Worm (Caenorhabditis elegans) whole organism, young adult: ENCODE data around the gene dhs-26.

Experiments used
- B0261.1 ChIP-seq: sonication (generic microtip); optimal IDR thresholded peaks from 2 replicates; lab custom pipeline; 2016; ENCODE audit warnings: mild to moderate bottlenecking, missing genetic modification characterization, moderate library complexity, missing compliant biosample characterization
- D2030.7 ChIP-seq: fragments of 200-800 bp; sonication (Bioruptor generic); IDR thresholded peaks from 2 replicates; pipeline ENCODE4 v1.3.6; 2022; ENCODE audit warnings: missing genetic modification reagents, missing genetic modification characterization, missing compliant biosample characterization
- F22D6.2 ChIP-seq: sonication (generic microtip); optimal IDR thresholded peaks from 2 replicates; lab custom pipeline; 2016; ENCODE audit warnings: mild to moderate bottlenecking, missing genetic modification characterization, missing compliant biosample characterization
- F39B2.1 ChIP-seq: fragments of 200-800 bp; sonication (Bioruptor generic); IDR thresholded peaks from 2 replicates; pipeline ENCODE4 v1.3.6; 2022; ENCODE audit warnings: missing genetic modification reagents, missing genetic modification characterization, missing compliant biosample characterization
- F49E8.2 ChIP-seq: sonication (generic microtip); optimal IDR thresholded peaks from 3 replicates; lab custom pipeline; 2017; ENCODE audit warnings: missing genetic modification characterization, mild to moderate bottlenecking, missing compliant biosample characterization, antibody characterized with exemption, moderate library complexity; ENCODE audit not compliant: insufficient read depth
- F52B5.7 ChIP-seq: sonication (generic microtip); optimal IDR thresholded peaks from 2 replicates; lab custom pipeline; 2016; ENCODE audit warnings: mild to moderate bottlenecking, missing genetic modification characterization, missing compliant biosample characterization
- F55B11.4 ChIP-seq: sonication (generic microtip); optimal IDR thresholded peaks from 2 replicates; lab custom pipeline; 2016; ENCODE audit warnings: missing compliant biosample characterization, missing genetic modification characterization, borderline replicate concordance; ENCODE audit not compliant: insufficient read depth
- F57A8.1 ChIP-seq: fragments of 200-800 bp; sonication (Bioruptor generic); optimal IDR thresholded peaks from 2 replicates; lab custom pipeline; 2018; ENCODE audit warnings: mild to moderate bottlenecking, missing genetic modification characterization, moderate library complexity, missing compliant biosample characterization
- F57C9.4 ChIP-seq: sonication (generic microtip); optimal IDR thresholded peaks from 2 replicates; lab custom pipeline; 2017; ENCODE audit warnings: mild to moderate bottlenecking, missing genetic modification characterization, missing compliant biosample characterization
- K12H6.12 ChIP-seq: fragments of 200-800 bp; sonication (Bioruptor generic); optimal IDR thresholded peaks from 2 replicates; lab custom pipeline; 2018; ENCODE audit warnings: mild to moderate bottlenecking, missing genetic modification characterization, missing compliant biosample characterization
- Y53F4B.3 ChIP-seq: fragments of 200-800 bp; sonication (Bioruptor generic); IDR thresholded peaks from 2 replicates; pipeline ENCODE4 v1.3.6; 2022; ENCODE audit warnings: missing genetic modification reagents, missing genetic modification characterization, missing compliant biosample characterization
- Y56A3A.18 ChIP-seq: fragments of 200-800 bp; sonication (Bioruptor generic); IDR thresholded peaks from 2 replicates; pipeline ENCODE4 v1.3.6; 2022; ENCODE audit warnings: missing genetic modification reagents, missing genetic modification characterization, missing compliant biosample characterization
- Y95B8A.8 ChIP-seq: fragments of 200-800 bp; sonication (Bioruptor generic); IDR thresholded peaks from 2 replicates; pipeline ENCODE4 v1.3.6; 2022; ENCODE audit warnings: missing genetic modification reagents, missing genetic modification characterization, missing compliant biosample characterization
- aptf-2 ChIP-seq: fragments of 200-800 bp; sonication (Bioruptor generic); conservative IDR thresholded peaks from 2 replicates; pipeline ENCODE4 v1.3.6; 2022; ENCODE audit warnings: missing genetic modification reagents, missing genetic modification characterization, missing compliant biosample characterization
- atf-7 ChIP-seq: sonication (generic microtip); optimal IDR thresholded peaks from 2 replicates; lab custom pipeline; 2017; ENCODE audit warnings: mild to moderate bottlenecking, missing genetic modification characterization, missing compliant biosample characterization
- athp-1 ChIP-seq: sonication (generic microtip); optimal IDR thresholded peaks from 2 replicates; lab custom pipeline; 2017; ENCODE audit warnings: mild to moderate bottlenecking, missing genetic modification characterization, missing compliant biosample characterization
- attf-6 ChIP-seq: fragments of 200-800 bp; sonication (Bioruptor generic); IDR thresholded peaks from 2 replicates; pipeline ENCODE4 v1.3.6; 2022; ENCODE audit warnings: missing genetic modification reagents, missing genetic modification characterization, missing compliant biosample characterization
- ceh-100 ChIP-seq: fragments of 200-800 bp; sonication (Bioruptor generic); IDR thresholded peaks from 2 replicates; pipeline ENCODE4 v1.3.6; 2022; ENCODE audit warnings: missing genetic modification reagents, missing genetic modification characterization, missing compliant biosample characterization
- ceh-40 ChIP-seq: fragments of 200-800 bp; sonication (Bioruptor generic); IDR thresholded peaks from 2 replicates; pipeline ENCODE4 v1.3.6; 2022; ENCODE audit warnings: missing genetic modification characterization, missing compliant biosample characterization
- ceh-58 ChIP-seq: fragments of 200-800 bp; sonication (Bioruptor generic); IDR thresholded peaks from 2 replicates; pipeline ENCODE4 v1.3.6; 2022; ENCODE audit warnings: missing genetic modification characterization, missing compliant biosample characterization
- ceh-91 ChIP-seq: fragments of 200-800 bp; sonication (Bioruptor generic); IDR thresholded peaks from 2 replicates; pipeline ENCODE4 v1.3.6; 2022; ENCODE audit warnings: missing genetic modification reagents, missing genetic modification characterization, missing compliant biosample characterization
- dpff-1 ChIP-seq: sonication (generic microtip); optimal IDR thresholded peaks from 2 replicates; lab custom pipeline; 2017; ENCODE audit warnings: mild to moderate bottlenecking, missing genetic modification characterization, missing compliant biosample characterization
- dpl-1 ChIP-seq: fragments of 150-350 bp; optimal IDR thresholded peaks from 2 replicates; lab custom pipeline; 2014; ENCODE audit warnings: missing biosample characterization, missing genetic modification reagents, missing genetic modification characterization
- efl-1 ChIP-seq: fragments of 150-350 bp; optimal IDR thresholded peaks from 2 replicates; lab custom pipeline; 2014; ENCODE audit warnings: missing biosample characterization, missing genetic modification reagents, missing genetic modification characterization
- fkh-3 ChIP-seq: sonication (generic microtip); optimal IDR thresholded peaks from 2 replicates; lab custom pipeline; 2016; ENCODE audit warnings: mild to moderate bottlenecking, missing genetic modification characterization, missing compliant biosample characterization
- hlh-26 ChIP-seq: fragments of 200-800 bp; sonication (Bioruptor generic); conservative IDR thresholded peaks from 2 replicates; pipeline ENCODE4 v1.3.6; 2022; ENCODE audit warnings: missing genetic modification reagents, missing genetic modification characterization, missing compliant biosample characterization
- hmg-20 ChIP-seq: fragments of 200-800 bp; sonication (Bioruptor generic); IDR thresholded peaks from 2 replicates; pipeline ENCODE4 v1.3.6; 2022; ENCODE audit warnings: missing genetic modification reagents, missing genetic modification characterization, missing compliant biosample characterization
- lin-54 ChIP-seq: fragments of 200-800 bp; sonication (Bioruptor generic); optimal IDR thresholded peaks from 2 replicates; lab custom pipeline; 2018; ENCODE audit warnings: mild to moderate bottlenecking, missing genetic modification characterization, missing compliant biosample characterization
- lir-1 ChIP-seq: fragments of 200-800 bp; sonication (Bioruptor generic); conservative IDR thresholded peaks from 2 replicates; pipeline ENCODE4 v1.3.6; 2022; ENCODE audit warnings: missing genetic modification reagents, missing genetic modification characterization, missing compliant biosample characterization
- lsy-27 ChIP-seq: sonication (generic microtip); optimal IDR thresholded peaks from 2 replicates; lab custom pipeline; 2017; ENCODE audit warnings: missing genetic modification characterization, mild to moderate bottlenecking, missing compliant biosample characterization, antibody characterized with exemption, missing genotype, borderline replicate concordance; ENCODE audit not compliant: insufficient read depth
- nfya-1 ChIP-seq: sonication (generic microtip); optimal IDR thresholded peaks from 2 replicates; lab custom pipeline; 2017; ENCODE audit warnings: antibody characterized with exemption, missing compliant biosample characterization, missing genetic modification characterization, borderline replicate concordance; ENCODE audit not compliant: insufficient read depth
- nfyb-1 ChIP-seq: fragments of 200-800 bp; sonication (Bioruptor generic); IDR thresholded peaks from 2 replicates; pipeline ENCODE4 v1.3.6; 2022; ENCODE audit warnings: missing genetic modification reagents, missing genetic modification characterization, missing compliant biosample characterization
- nhr-120 ChIP-seq: fragments of 200-800 bp; sonication (Bioruptor generic); IDR thresholded peaks from 2 replicates; pipeline ENCODE4 v1.3.6; 2022; ENCODE audit warnings: missing genetic modification characterization, missing compliant biosample characterization
- nhr-179 ChIP-seq: sonication (generic microtip); optimal IDR thresholded peaks from 2 replicates; lab custom pipeline; 2016; ENCODE audit warnings: mild to moderate bottlenecking, missing genetic modification characterization, missing compliant biosample characterization
- rcor-1 ChIP-seq: fragments of 200-800 bp; sonication (Bioruptor generic); IDR thresholded peaks from 2 replicates; pipeline ENCODE4 v1.3.6; 2022; ENCODE audit warnings: missing genetic modification reagents, missing genetic modification characterization, missing compliant biosample characterization
- snpc-1.3 ChIP-seq: sonication (generic microtip); optimal IDR thresholded peaks from 2 replicates; lab custom pipeline; 2017; ENCODE audit warnings: missing genetic modification characterization, mild to moderate bottlenecking, missing compliant biosample characterization, antibody characterized with exemption, moderate library complexity, missing genotype, missing genetic modification reagents; ENCODE audit not compliant: insufficient read depth
- snpc-3.4 ChIP-seq: sonication (generic microtip); optimal IDR thresholded peaks from 2 replicates; lab custom pipeline; 2017; ENCODE audit warnings: missing genetic modification characterization, mild to moderate bottlenecking, missing compliant biosample characterization, antibody characterized with exemption, moderate library complexity, missing genotype, missing genetic modification reagents
- snpc-4 ChIP-seq, 5 experiments: fragments of 150-350 bp in 1 of 5; sonication (generic microtip) in 4 of 5; optimal IDR thresholded peaks; 2 replicates each; lab custom pipeline; 2014 to 2018; ENCODE audit warnings: missing genetic modification characterization in 5 of 5, missing biosample characterization in 3 of 5, antibody characterized with exemption in 2 of 5, mild to moderate bottlenecking in 2 of 5, missing compliant biosample characterization in 2 of 5, missing genotype in 2 of 5, moderate library complexity in 2 of 5, missing genetic modification reagents in 1 of 5
- unc-130 ChIP-seq: sonication (generic microtip); optimal IDR thresholded peaks from 2 replicates; lab custom pipeline; 2016; ENCODE audit warnings: missing genetic modification reagents, missing genetic modification characterization, missing compliant biosample characterization
- xnd-1 ChIP-seq: sonication (generic microtip); optimal IDR thresholded peaks from 2 replicates; lab custom pipeline; 2016; ENCODE audit warnings: missing genotype, missing genetic modification reagents, missing genetic modification characterization, missing compliant biosample characterization
- ztf-26 ChIP-seq: sonication (generic microtip); optimal IDR thresholded peaks from 2 replicates; lab custom pipeline; 2017; ENCODE audit warnings: missing genetic modification characterization, missing compliant biosample characterization

dhs-26 gene

DNA sequence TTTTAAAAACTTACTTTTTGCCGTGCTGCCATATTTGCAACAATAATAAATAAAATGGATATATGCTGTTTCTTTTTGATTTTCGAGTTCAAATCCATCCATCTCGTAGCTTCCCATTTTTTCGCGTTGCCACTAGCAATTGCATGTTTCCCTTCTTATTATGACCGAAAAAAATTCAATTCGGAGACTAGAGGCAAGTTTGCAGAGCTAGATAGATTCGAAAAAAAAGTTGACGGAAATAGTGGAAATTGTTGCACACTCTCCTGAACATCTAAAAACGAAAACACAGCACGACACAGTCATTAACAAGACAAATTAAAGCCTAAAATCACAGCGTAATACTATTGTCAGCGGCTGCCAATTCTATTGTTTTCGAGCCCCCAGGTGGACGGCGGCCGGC is 36.1 kb downstream of the dhs-26 start, which contains the start of gene F11D5.6:
Gene F11D5.6 (minus strand): TSS at position 101 of the 400 bp plus-strand sequence.
- no peak for TF ChIP-seq lir-1 (GFP tag; lab: Robert Waterston, UW)
- TF ChIP-seq Y95B8A.8 (GFP tag; lab: Robert Waterston, UW) = no peak
- TF ChIP-seq atf-7 (tag; lab: Kevin White, UChicago) = no peak
- no peak for TF ChIP-seq lsy-27 (tag; lab: Kevin White, UChicago)

- TF ChIP-seq athp-1 (tag; lab: Kevin White, UChicago) (no peak), xnd-1 (tag; lab: Kevin White, UChicago) (no peak), F39B2.1 (GFP tag; lab: Robert Waterston, UW) (no peak), ceh-58 (GFP tag; lab: Robert Waterston, UW) (no peak), nfyb-1 (GFP tag; lab: Robert Waterston, UW) (no peak), snpc-1.3 (tag; lab: Kevin White, UChicago) (no peak), F55B11.4 (tag; lab: Kevin White, UChicago) (no peak), snpc-3.4 (tag; lab: Kevin White, UChicago) (no peak), ztf-26 (tag; lab: Kevin White, UChicago) (no peak), nhr-120 (GFP tag; lab: Robert Waterston, UW) (no peak), K12H6.12 (tag; lab: Kevin White, UChicago) (no peak), fkh-3 (tag; lab: Kevin White, UChicago) (no peak)
Observed at ce11 chrX:3316830-3317229, 45.5 kb downstream of the dhs-26 start.

DNA sequence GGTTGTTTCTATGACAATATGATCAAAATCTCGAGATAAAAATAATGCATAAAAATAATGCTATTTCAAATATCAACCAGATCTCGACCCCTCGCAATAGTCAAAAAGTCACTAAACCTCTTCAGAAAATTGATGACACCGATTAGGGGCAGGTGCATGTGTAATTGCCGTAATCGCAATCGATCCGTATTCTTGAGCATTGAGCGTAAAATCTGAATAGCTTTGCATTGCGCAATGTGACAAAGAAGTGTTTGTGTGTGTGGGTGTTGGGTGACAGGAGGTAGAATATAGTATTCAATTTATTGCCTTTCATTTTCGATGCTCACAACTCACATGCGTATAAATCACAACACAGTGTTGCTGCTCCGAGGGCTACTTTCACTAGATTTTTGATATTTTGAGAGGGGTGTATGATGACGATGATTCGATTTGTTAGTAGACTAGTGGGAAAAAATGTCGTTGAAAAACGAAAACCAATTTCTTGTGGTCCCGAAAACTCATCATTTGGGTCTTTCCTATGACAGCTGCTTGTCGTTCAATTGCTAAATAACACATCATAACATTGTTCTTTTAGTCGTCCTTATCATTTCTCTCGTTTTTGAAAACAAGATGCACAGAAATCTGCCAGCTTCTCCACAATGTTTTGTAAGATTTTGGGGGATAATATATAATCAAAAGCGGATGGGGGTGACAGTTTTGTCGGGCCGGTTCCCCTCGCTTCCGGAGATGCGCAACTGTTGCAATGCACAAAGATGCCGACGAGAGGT is 46.2 kb downstream of the dhs-26 start:
- TF ChIP-seq snpc-4 (GFP tag; optimal IDR thresholded peaks at IDR 0.05; lab: Kevin White, UChicago) (no peak), snpc-4 (tag; optimal IDR thresholded peaks at IDR 0.05; lab: Kevin White, UChicago) (no peak), efl-1 (GFP tag; lab: Kevin White, UChicago) (no peak), snpc-1.3 (tag; lab: Kevin White, UChicago) (no peak), ceh-40 (GFP tag; lab: Robert Waterston, UW) (no peak), unc-130 (GFP tag; lab: Kevin White, UChicago) (no peak), F22D6.2 (tag; lab: Kevin White, UChicago) (no peak), rcor-1 (GFP tag; lab: Robert Waterston, UW) (no peak), F52B5.7 (tag; lab: Kevin White, UChicago) (no peak), xnd-1 (tag; lab: Kevin White, UChicago) (no peak), hmg-20 (no peak), D2030.7 (GFP tag; lab: Robert Waterston, UW) (no peak), dpff-1 (tag; lab: Kevin White, UChicago) (no peak), F57A8.1 (no peak), lin-54 (GFP tag; lab: Kevin White, UChicago) (no peak), nhr-179 (no peak), ceh-100 (no peak), Y53F4B.3 (GFP tag; lab: Robert Waterston, UW) (no peak)

DNA sequence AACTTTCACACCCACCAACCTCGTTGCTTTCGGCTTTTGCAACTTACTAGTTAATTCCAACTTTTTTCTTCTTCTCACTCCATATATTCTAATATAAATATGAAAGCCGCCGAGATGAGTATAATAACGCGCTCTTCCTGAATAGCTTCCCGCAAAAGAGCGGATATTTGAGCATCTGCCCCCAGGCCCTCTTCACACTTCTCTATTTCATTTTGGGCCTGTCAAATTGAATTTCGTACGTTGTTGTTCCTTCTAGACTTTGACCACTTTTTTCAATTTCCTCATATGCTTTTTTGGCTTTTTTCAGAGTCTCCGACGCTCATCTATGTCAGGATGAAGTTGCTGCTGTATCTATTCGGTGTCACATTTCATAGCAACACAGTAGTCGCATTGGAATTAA is 47.3 kb downstream of the dhs-26 start, which contains the start of gene ddr-2:
Gene ddr-2 (plus strand): TSS at position 301 of the 400 bp plus-strand sequence.
- TF ChIP-seq B0261.1 (tag; lab: Kevin White, UChicago) (no peak), ceh-91 (GFP tag; lab: Robert Waterston, UW) (no peak), F49E8.2 (no peak), hlh-26 (GFP tag; lab: Robert Waterston, UW) (no peak), snpc-3.4 (tag; lab: Kevin White, UChicago) (no peak), F55B11.4 (tag; lab: Kevin White, UChicago) (no peak), ztf-26 (tag; lab: Kevin White, UChicago) (no peak), Y95B8A.8 (GFP tag; lab: Robert Waterston, UW) (no peak), F57C9.4 (tag; lab: Kevin White, UChicago) (no peak), attf-6 (GFP tag; lab: Robert Waterston, UW) (no peak), xnd-1 (tag; lab: Kevin White, UChicago) (no peak), dpl-1 (no peak), nfya-1 (no peak), Y56A3A.18 (no peak), nhr-179 (no peak), aptf-2 (GFP tag; lab: Robert Waterston, UW) (no peak)
